Fruit fly (Drosophila melanogaster) whole organism, embryonic: ENCODE data around the gene CG11593.

ENCODE experiments used
- Atf3 ChIP-seq: fragments of 200-800 bp; sonication (Bioruptor generic); optimal IDR thresholded peaks from 3 replicates; lab custom pipeline; 2016; ENCODE audit warnings: missing biosample characterization, missing genetic modification characterization
- Atf6 ChIP-seq: fragments of 200-800 bp; sonication (Bioruptor generic); IDR thresholded peaks from 2 replicates; pipeline ENCODE4 v1.3.6; 2022; ENCODE audit warnings: missing biosample characterization, missing genetic modification characterization
- Bgb ChIP-seq: fragments of 200-800 bp; sonication (Bioruptor generic); IDR thresholded peaks from 2 replicates; pipeline ENCODE4 v1.3.6; 2022; ENCODE audit warnings: missing biosample characterization, missing genetic modification characterization; ENCODE audit not compliant: partially characterized antibody
- CG11560 ChIP-seq: fragments of 200-800 bp; sonication (Bioruptor generic); IDR thresholded peaks from 3 replicates; pipeline ENCODE4 v1.3.6; 2022; ENCODE audit warnings: missing biosample characterization, missing genetic modification characterization
- CG13424 ChIP-seq: fragments of 200-800 bp; sonication (Bioruptor generic); optimal IDR thresholded peaks from 2 replicates; lab custom pipeline; 2019; ENCODE audit warnings: missing biosample characterization, mild to moderate bottlenecking, missing genetic modification characterization, moderate library complexity
- CG13775 ChIP-seq: fragments of 200-800 bp; sonication (Bioruptor generic); optimal IDR thresholded peaks from 3 replicates; lab custom pipeline; 2017; ENCODE audit warnings: missing biosample characterization, mild to moderate bottlenecking, missing genetic modification characterization
- CG14441 ChIP-seq: fragments of 200-800 bp; sonication (Bioruptor generic); IDR thresholded peaks from 2 replicates; pipeline ENCODE4 v1.3.6; 2022; ENCODE audit warnings: missing biosample characterization, missing genetic modification characterization
- CG15514 ChIP-seq: fragments of 200-800 bp; sonication (Bioruptor generic); optimal IDR thresholded peaks from 3 replicates; lab custom pipeline; 2017; ENCODE audit warnings: missing biosample characterization, missing genetic modification characterization, mild to moderate bottlenecking, moderate library complexity, missing genetic modification reagents
- CG1603 ChIP-seq: fragments of 200-800 bp; sonication (Bioruptor generic); optimal IDR thresholded peaks from 2 replicates; lab custom pipeline; 2019; ENCODE audit warnings: missing biosample characterization, mild to moderate bottlenecking, missing genetic modification characterization, moderate library complexity
- CG17328 ChIP-seq: fragments of 200-800 bp; sonication (Bioruptor generic); IDR thresholded peaks from 2 replicates; pipeline ENCODE4 v1.3.6; 2022; ENCODE audit warnings: missing biosample characterization, missing genetic modification characterization
- CG18619 ChIP-seq: fragments of 200-800 bp; sonication (Bioruptor generic); optimal IDR thresholded peaks from 3 replicates; lab custom pipeline; 2017; ENCODE audit warnings: missing biosample characterization, mild to moderate bottlenecking, missing genetic modification characterization
- CG2120 ChIP-seq: fragments of 200-800 bp; sonication (Bioruptor generic); optimal IDR thresholded peaks from 3 replicates; lab custom pipeline; 2016; ENCODE audit warnings: missing biosample characterization, missing genetic modification characterization
- CG34224 ChIP-seq: fragments of 200-800 bp; sonication (Bioruptor generic); IDR thresholded peaks from 3 replicates; pipeline ENCODE4 v1.3.6; 2022; ENCODE audit warnings: missing biosample characterization, missing genetic modification characterization; ENCODE audit not compliant: partially characterized antibody
- CG34422 ChIP-seq: fragments of 200-800 bp; sonication (Bioruptor generic); IDR thresholded peaks from 3 replicates; pipeline ENCODE4 v1.3.6; 2022; ENCODE audit warnings: missing biosample characterization, missing genetic modification characterization
- CG6175 ChIP-seq: fragments of 200-800 bp; sonication (Bioruptor generic); IDR thresholded peaks from 3 replicates; pipeline ENCODE4 v1.3.6; 2022; ENCODE audit warnings: missing biosample characterization, missing genetic modification characterization
- CG6254 ChIP-seq: fragments of 200-800 bp; sonication (Bioruptor generic); optimal IDR thresholded peaks from 3 replicates; lab custom pipeline; 2017; ENCODE audit warnings: mild to moderate bottlenecking, missing biosample characterization, missing genetic modification reagents, missing genetic modification characterization
- CG6272 ChIP-seq: fragments of 200-800 bp; sonication (Bioruptor generic); IDR thresholded peaks from 2 replicates; pipeline ENCODE4 v1.3.6; 2022; ENCODE audit warnings: missing biosample characterization, missing genetic modification characterization
- CG8924 ChIP-seq: fragments of 200-800 bp; optimal IDR thresholded peaks from 3 replicates; lab custom pipeline; 2019; ENCODE audit warnings: missing biosample characterization, mild to moderate bottlenecking, missing genetic modification characterization, moderate library complexity
- CG9215 ChIP-seq: fragments of 200-800 bp; sonication (Bioruptor generic); IDR thresholded peaks from 2 replicates; pipeline ENCODE4 v1.3.6; 2022; ENCODE audit warnings: missing biosample characterization, missing genetic modification characterization
- CG9797 ChIP-seq: fragments of 200-800 bp; sonication (Bioruptor generic); optimal IDR thresholded peaks from 3 replicates; lab custom pipeline; 2018; ENCODE audit warnings: missing biosample characterization, mild to moderate bottlenecking, missing genetic modification characterization
- CG9932 ChIP-seq: fragments of 200-800 bp; sonication (Bioruptor generic); IDR thresholded peaks from 2 replicates; pipeline ENCODE4 v1.3.6; 2022; ENCODE audit warnings: missing biosample characterization, missing genetic modification characterization
- CTCF ChIP-seq: fragments of 200-800 bp; sonication (Bioruptor generic); optimal IDR thresholded peaks from 2 replicates; lab custom pipeline; 2017; ENCODE audit warnings: missing biosample characterization, mild to moderate bottlenecking, missing genetic modification characterization, moderate library complexity
- Dip3 ChIP-seq: fragments of 200-800 bp; sonication (Bioruptor generic); optimal IDR thresholded peaks from 3 replicates; lab custom pipeline; 2016; ENCODE audit warnings: missing biosample characterization, missing genetic modification characterization
- E2f2 ChIP-seq: fragments of 200-800 bp; sonication (Bioruptor generic); IDR thresholded peaks from 2 replicates; pipeline ENCODE4 v1.3.6; 2022; ENCODE audit warnings: missing biosample characterization, missing genetic modification characterization
- ERR ChIP-seq: fragments of 200-800 bp; sonication (Bioruptor generic); optimal IDR thresholded peaks from 2 replicates; lab custom pipeline; 2016; ENCODE audit warnings: missing biosample characterization, missing genetic modification characterization
- Ets97D ChIP-seq: fragments of 200-800 bp; sonication (Bioruptor generic); optimal IDR thresholded peaks from 3 replicates; lab custom pipeline; 2016; ENCODE audit warnings: missing biosample characterization, missing genetic modification characterization
- Gug ChIP-seq: fragments of 200-800 bp; sonication (Bioruptor generic); IDR thresholded peaks from 4 replicates; pipeline ENCODE4 v1.3.6; 2022; ENCODE audit warnings: missing biosample characterization, missing genetic modification characterization
- H2.0 ChIP-seq: fragments of 200-800 bp; sonication (Bioruptor generic); IDR thresholded peaks from 2 replicates; pipeline ENCODE4 v1.3.6; 2022; ENCODE audit warnings: missing biosample characterization, missing genetic modification characterization
- Lim3 ChIP-seq: fragments of 200-800 bp; sonication (Bioruptor generic); IDR thresholded peaks from 2 replicates; pipeline ENCODE4 v1.3.6; 2022; ENCODE audit warnings: missing biosample characterization, missing genetic modification characterization
- Mad ChIP-seq: fragments of 200-800 bp; sonication (Bioruptor generic); optimal IDR thresholded peaks from 2 replicates; lab custom pipeline; 2016; ENCODE audit warnings: missing biosample characterization, missing genetic modification characterization
- Mrtf ChIP-seq: fragments of 200-800 bp; sonication (Bioruptor generic); IDR thresholded peaks from 3 replicates; pipeline ENCODE4 v1.3.6; 2022; ENCODE audit warnings: missing biosample characterization, missing genetic modification characterization
- Rx ChIP-seq: fragments of 200-800 bp; sonication (Bioruptor generic); IDR thresholded peaks from 2 replicates; pipeline ENCODE4 v1.3.6; 2022; ENCODE audit warnings: missing biosample characterization, missing genetic modification characterization
- Sox102F ChIP-seq: fragments of 200-800 bp; sonication (Bioruptor generic); optimal IDR thresholded peaks from 2 replicates; lab custom pipeline; 2018; ENCODE audit warnings: missing biosample characterization, mild to moderate bottlenecking, missing genetic modification characterization, moderate library complexity
- amos ChIP-seq: fragments of 200-800 bp; sonication (Bioruptor generic); IDR thresholded peaks from 2 replicates; pipeline ENCODE4 v1.3.6; 2022; ENCODE audit warnings: missing biosample characterization, missing genetic modification characterization; ENCODE audit not compliant: partially characterized antibody
- ap ChIP-seq: fragments of 200-800 bp; sonication (Bioruptor generic); IDR thresholded peaks from 2 replicates; pipeline ENCODE4 v1.3.6; 2022; ENCODE audit warnings: missing biosample characterization, missing genetic modification characterization
- bigmax ChIP-seq: fragments of 200-800 bp; sonication (Bioruptor generic); optimal IDR thresholded peaks from 2 replicates; lab custom pipeline; 2018; ENCODE audit warnings: missing biosample characterization, mild to moderate bottlenecking, missing genetic modification characterization
- caup ChIP-seq: fragments of 200-800 bp; sonication (Bioruptor generic); optimal IDR thresholded peaks from 3 replicates; lab custom pipeline; 2017; ENCODE audit warnings: missing biosample characterization, mild to moderate bottlenecking, missing genetic modification characterization, moderate library complexity; ENCODE audit not compliant: severe bottlenecking
- cg ChIP-seq: fragments of 200-800 bp; sonication (Bioruptor generic); optimal IDR thresholded peaks from 3 replicates; lab custom pipeline; 2019; ENCODE audit warnings: missing biosample characterization, mild to moderate bottlenecking, missing genetic modification characterization, moderate library complexity
- chn ChIP-seq: fragments of 200-800 bp; sonication (Bioruptor generic); optimal IDR thresholded peaks from 2 replicates; lab custom pipeline; 2016; ENCODE audit warnings: missing biosample characterization, missing genetic modification characterization
- esg ChIP-seq: fragments of 200-800 bp; sonication (Bioruptor generic); conservative IDR thresholded peaks from 2 replicates; pipeline ENCODE4 v1.3.6; 2022; ENCODE audit warnings: missing biosample characterization, missing genetic modification characterization
- fd96Cb ChIP-seq: fragments of 200-800 bp; sonication (Bioruptor generic); optimal IDR thresholded peaks from 2 replicates; lab custom pipeline; 2018; ENCODE audit warnings: missing biosample characterization, mild to moderate bottlenecking, missing genetic modification characterization, moderate library complexity
- grn ChIP-seq: fragments of 200-800 bp; sonication (Bioruptor generic); optimal IDR thresholded peaks from 3 replicates; lab custom pipeline; 2017; ENCODE audit warnings: missing biosample characterization, missing genetic modification characterization
- lov ChIP-seq, 2 experiments: fragments of 200-800 bp in 1 of 2; fragments of >200 bp in 1 of 2; sonication (Bioruptor generic) in 1 of 2; IDR thresholded peaks in 1 of 2; optimal IDR thresholded peaks in 1 of 2; 2 replicates in 1 of 2; 3 replicates in 1 of 2; pipeline versions ENCODE4 v1.3.6 to Lab custom; 2017 to 2022; ENCODE audit warnings: missing biosample characterization in 1 of 2, missing genetic modification characterization in 1 of 2
- org-1 ChIP-seq: fragments of 200-800 bp; sonication (Bioruptor generic); optimal IDR thresholded peaks from 2 replicates; lab custom pipeline; 2017; ENCODE audit warnings: missing biosample characterization, missing genetic modification characterization
- pan ChIP-seq, 4 experiments: fragments of >200 bp in 3 of 4; fragments of 200-800 bp in 1 of 4; sonication (Bioruptor generic) in 1 of 4; optimal IDR thresholded peaks in 3 of 4; IDR thresholded peaks in 1 of 4; 2 replicates each; pipeline versions ENCODE4 v1.3.6 to Lab custom; 2017 to 2022; ENCODE audit warnings: missing biosample characterization in 2 of 4, missing genetic modification characterization in 2 of 4, mixed read lengths in 1 of 4
- pzg ChIP-seq: fragments of 200-800 bp; sonication (Bioruptor generic); optimal IDR thresholded peaks from 3 replicates; lab custom pipeline; 2018; ENCODE audit warnings: missing biosample characterization, mild to moderate bottlenecking, missing genetic modification characterization, moderate library complexity
- sisA ChIP-seq: fragments of 200-800 bp; sonication (Bioruptor generic); IDR thresholded peaks from 2 replicates; pipeline ENCODE4 v1.3.6; 2022; ENCODE audit warnings: missing biosample characterization, missing genetic modification characterization
- sna ChIP-seq: fragments of 200-800 bp; sonication (Bioruptor generic); IDR thresholded peaks from 2 replicates; pipeline ENCODE4 v1.3.6; 2022; ENCODE audit warnings: missing biosample characterization, missing genetic modification characterization; ENCODE audit not compliant: partially characterized antibody

The CG11593 gene

dm6 chr3L:4040247-4040925 is at the start of gene CG11593, which contains the start of gene Rcd5 (continued):
- TF ChIP-seq chn: peak; percentile 29
- no peak for TF ChIP-seq CG2120 (GFP tag; lab: Kevin White, UChicago)
- TF ChIP-seq CG6272: peak; percentile 90
- TF ChIP-seq H2.0 (GFP tag; lab: Robert Waterston, UW): peak; percentile 72
- TF ChIP-seq sna (GFP tag; lab: Robert Waterston, UW): 0 out of 2 replicates have a peak, but pooled peaks have one; percentile 24
- peak; percentile 72 for TF ChIP-seq cg
- peak; percentile 25 for TF ChIP-seq org-1 (GFP tag; lab: Kevin White, UChicago)
- 0 out of 2 replicates have a peak, but pooled peaks have one; percentile 12 for TF ChIP-seq Bgb (GFP tag; lab: Robert Waterston, UW)
- TF ChIP-seq CG14441: peak; percentile 85
- TF ChIP-seq caup (GFP tag; lab: Kevin White, UChicago): peak; percentile 64
- peak; percentile 92 for TF ChIP-seq CG9932 (GFP tag; lab: Robert Waterston, UW)
- peak; percentile 77; the same call in 2 of the 3 replicates for TF ChIP-seq CG11560 (tag; lab: Robert Waterston, UW)
- TF ChIP-seq grn: no peak
- peak; percentile 70; the same call in 2 of the 3 replicates for TF ChIP-seq CG6175 (GFP tag; lab: Robert Waterston, UW)
- TF ChIP-seq CG17328 (GFP tag; lab: Robert Waterston, UW): peak; percentile 45; the same call in 1 of the 2 replicates
- TF ChIP-seq pzg (GFP tag; lab: Kevin White, UChicago): peak; percentile 66
- 0 out of 3 replicates have a peak, but pooled peaks have one; percentile 14 for TF ChIP-seq CG34224 (GFP tag; lab: Robert Waterston, UW)
- peak; percentile 12 for TF ChIP-seq CG6254 (GFP tag; lab: Kevin White, UChicago)
- peak; percentile 63; the same call in 2 of the 3 replicates for TF ChIP-seq Mrtf (GFP tag; lab: Robert Waterston, UW)
- no peak for TF ChIP-seq Atf3 (GFP tag; lab: Kevin White, UChicago)
- TF ChIP-seq bigmax: no peak
- peak; percentile 84 for TF ChIP-seq CG13775 (GFP tag; lab: Kevin White, UChicago)
- TF ChIP-seq ap (GFP tag; lab: Robert Waterston, UW): peak; percentile 40; the same call in 1 of the 2 replicates
- peak; percentile 70 for TF ChIP-seq CG15514
- peak; percentile 81 for TF ChIP-seq esg (GFP tag; lab: Robert Waterston, UW)
- peak; percentile 64 for TF ChIP-seq CG18619 (GFP tag; lab: Kevin White, UChicago)
- TF ChIP-seq amos (GFP tag; lab: Robert Waterston, UW): peak; percentile 13; the same call in 1 of the 2 replicates
- peak; percentile 47 for TF ChIP-seq fd96Cb
- no peak for TF ChIP-seq lov (optimal IDR thresholded peaks at IDR 0.05; lab: Kevin White, UChicago)
- TF ChIP-seq lov (GFP tag; IDR thresholded peaks at IDR 0.05; lab: Robert Waterston, UW): peak; percentile 67; the same call in 1 of the 3 replicates
- peak; percentile 50 for TF ChIP-seq CTCF
- peak; percentile 87 for TF ChIP-seq CG9797 (GFP tag; lab: Kevin White, UChicago)
- TF ChIP-seq Sox102F (GFP tag; lab: Kevin White, UChicago): peak; percentile 65
- TF ChIP-seq Rx (GFP tag; lab: Robert Waterston, UW): peak; percentile 52; the same call in 1 of the 2 replicates
- TF ChIP-seq CG34422: peak; percentile 91
- peak; percentile 69 for TF ChIP-seq CG13424 (tag; lab: Kevin White, UChicago)
- TF ChIP-seq Mad (GFP tag; lab: Kevin White, UChicago): peak; percentile 53
- TF ChIP-seq Atf6 (GFP tag; lab: Robert Waterston, UW): peak; percentile 62
- peak; percentile 88 for TF ChIP-seq sisA (GFP tag; lab: Robert Waterston, UW)
- peak; percentile 25 for TF ChIP-seq Ets97D
- no peak for TF ChIP-seq CG1603
- TF ChIP-seq Lim3: 0 out of 2 replicates have a peak, but pooled peaks have one; percentile 14
- peak; percentile 61 for TF ChIP-seq CG8924 (tag; lab: Kevin White, UChicago)
- TF ChIP-seq Gug (GFP tag; lab: Robert Waterston, UW): peak; percentile 85
- no peak for TF ChIP-seq pan (optimal IDR thresholded peaks at IDR 0.05; lab: Kevin White, UChicago)
- peak in 1 of 2 experiments; percentile 81 for TF ChIP-seq pan (GFP tag; optimal IDR thresholded peaks at IDR 0.05 in 1 of 2, IDR thresholded peaks at IDR 0.05 in 1 of 2)
- TF ChIP-seq E2f2 (GFP tag; lab: Robert Waterston, UW): peak; percentile 63
- peak; percentile 27 for TF ChIP-seq Dip3 (GFP tag; lab: Kevin White, UChicago)
- peak; percentile 86 for TF ChIP-seq CG9215 (GFP tag; lab: Robert Waterston, UW)
- no peak for TF ChIP-seq ERR (GFP tag; lab: Kevin White, UChicago)
